Comparison of ENCODE assay signal across 1 fruit fly cellular context in genomic region chrX:11338973-11339867, dm6.
TF ChIP-seq lines count a peak whose summit lies in the region.

No protein-coding gene starts in this region.

TF ChIP-seq in whole organism, embryonic, 481 proteins besides CTCF, POLR2A, EP300 and RAD21 (continued from another document and continues in another):
- TF ChIP-seq dimm (GFP tag; IDR thresholded peaks at IDR 0.05; lab: Robert Waterston, UW) = no peak
- no peak for TF ChIP-seq CG6765 (GFP tag; optimal IDR thresholded peaks at IDR 0.05; lab: Kevin White, UChicago)
- no peak for TF ChIP-seq CG12299 (tag; optimal IDR thresholded peaks at IDR 0.05; lab: Kevin White, UChicago)
- TF ChIP-seq slp2 (GFP tag; optimal IDR thresholded peaks at IDR 0.05; lab: Kevin White, UChicago) = peak; percentile 31
- no peak for TF ChIP-seq dmrt11E (tag; optimal IDR thresholded peaks at IDR 0.05; lab: Kevin White, UChicago)
- peak; percentile 43 for TF ChIP-seq NfI (GFP tag; optimal IDR thresholded peaks at IDR 0.05; lab: Kevin White, UChicago)
- TF ChIP-seq CG12391 (tag; optimal IDR thresholded peaks at IDR 0.05; lab: Kevin White, UChicago) = peak; percentile 63
- peak; percentile 14 for TF ChIP-seq exex (tag; optimal IDR thresholded peaks at IDR 0.05; lab: Kevin White, UChicago)
- TF ChIP-seq tio (GFP tag; optimal IDR thresholded peaks at IDR 0.05; lab: Kevin White, UChicago) = peak; percentile 4
- no peak for TF ChIP-seq Taf1 (GFP tag; IDR thresholded peaks at IDR 0.05; lab: Robert Waterston, UW)
- TF ChIP-seq eve (GFP tag; optimal IDR thresholded peaks at IDR 0.05; lab: Kevin White, UChicago) = no peak
- TF ChIP-seq pum (GFP tag; optimal IDR thresholded peaks at IDR 0.05; lab: Kevin White, UChicago) = peak; percentile 41
- TF ChIP-seq fd96Cb (tag; optimal IDR thresholded peaks at IDR 0.05; lab: Kevin White, UChicago) = no peak
- TF ChIP-seq eyg (GFP tag; optimal IDR thresholded peaks at IDR 0.05; lab: Kevin White, UChicago) = no peak
- peak; percentile 29; the same call in 1 of the 3 replicates for TF ChIP-seq Dbx (GFP tag; IDR thresholded peaks at IDR 0.05; lab: Robert Waterston, UW)
- no peak for TF ChIP-seq jing (GFP tag; optimal IDR thresholded peaks at IDR 0.05; lab: Kevin White, UChicago)
- TF ChIP-seq CG10959 (GFP tag; IDR thresholded peaks at IDR 0.05; lab: Robert Waterston, UW) = no peak
- 0 out of 2 replicates have a peak, but pooled peaks have one; percentile 39 for TF ChIP-seq CG7372 (GFP tag; IDR thresholded peaks at IDR 0.05; lab: Robert Waterston, UW)
- TF ChIP-seq CG4707 (GFP tag; optimal IDR thresholded peaks at IDR 0.05; lab: Kevin White, UChicago) = no peak
- no peak for TF ChIP-seq Ada2b (GFP tag; IDR thresholded peaks at IDR 0.05; lab: Robert Waterston, UW)
- TF ChIP-seq zfh1 (GFP tag; IDR thresholded peaks at IDR 0.05; lab: Robert Waterston, UW) = 0 out of 3 replicates have a peak, but pooled peaks have one; percentile 21
- peak; percentile 52 for TF ChIP-seq Dip3 (GFP tag; optimal IDR thresholded peaks at IDR 0.05; lab: Kevin White, UChicago)
- TF ChIP-seq CG2129 (GFP tag; IDR thresholded peaks at IDR 0.05; lab: Robert Waterston, UW; ENCODE audit: partially characterized antibody) = peak; percentile 61
- TF ChIP-seq CG17912 (GFP tag; optimal IDR thresholded peaks at IDR 0.05; lab: Kevin White, UChicago) = no peak
- TF ChIP-seq CG18619 (GFP tag; optimal IDR thresholded peaks at IDR 0.05; lab: Kevin White, UChicago) = no peak
- peak; percentile 59 for TF ChIP-seq CG7786 (GFP tag; optimal IDR thresholded peaks at IDR 0.05; lab: Kevin White, UChicago)
- TF ChIP-seq CG2712 (tag; optimal IDR thresholded peaks at IDR 0.05; lab: Kevin White, UChicago) = peak; percentile 25
- peak; percentile 53 for TF ChIP-seq CG32532 (GFP tag; IDR thresholded peaks at IDR 0.05; lab: Robert Waterston, UW)
- no peak for TF ChIP-seq CG18011 (GFP tag; optimal IDR thresholded peaks at IDR 0.05; lab: Kevin White, UChicago)
- TF ChIP-seq CG33557 (GFP tag; optimal IDR thresholded peaks at IDR 0.05; lab: Kevin White, UChicago) = no peak
- peak in 1 of 3 experiments; percentile 12 for TF ChIP-seq Stat92E (GFP tag; optimal IDR thresholded peaks at IDR 0.05; lab: Kevin White, UChicago)
- TF ChIP-seq Pdp1 (GFP tag; optimal IDR thresholded peaks at IDR 0.05; lab: Kevin White, UChicago) = peak; percentile 58 to 65
- no peak for TF ChIP-seq CkIIα-i1 (GFP tag; IDR thresholded peaks at IDR 0.05; lab: Robert Waterston, UW)
- TF ChIP-seq mld (GFP tag; IDR thresholded peaks at IDR 0.05; lab: Robert Waterston, UW; ENCODE audit: partially characterized antibody) = peak; percentile 70; the same call in 1 of the 3 replicates
- TF ChIP-seq Drgx (GFP tag; IDR thresholded peaks at IDR 0.05; lab: Robert Waterston, UW) = no peak
- TF ChIP-seq CG5953 (GFP tag; IDR thresholded peaks at IDR 0.05; lab: Robert Waterston, UW) = no peak
- 0 out of 3 replicates have a peak, but pooled peaks have one; percentile 54 for TF ChIP-seq CG11456 (GFP tag; IDR thresholded peaks at IDR 0.05; lab: Robert Waterston, UW)
- TF ChIP-seq Dp (GFP tag; optimal IDR thresholded peaks at IDR 0.05; lab: Kevin White, UChicago) = peak; percentile 64
- peak; percentile 65 for TF ChIP-seq B-H2 (GFP tag; optimal IDR thresholded peaks at IDR 0.05; lab: Kevin White, UChicago)
- no peak for TF ChIP-seq CG15479 (GFP tag; optimal IDR thresholded peaks at IDR 0.05; lab: Kevin White, UChicago)
- TF ChIP-seq sob (GFP tag; IDR thresholded peaks at IDR 0.05; lab: Robert Waterston, UW) = 0 out of 2 replicates have a peak, but pooled peaks have one; percentile 16
- TF ChIP-seq chn (GFP tag; optimal IDR thresholded peaks at IDR 0.05; lab: Kevin White, UChicago) = peak; percentile 71
- peak; percentile 58 for TF ChIP-seq CG13624 (GFP tag; optimal IDR thresholded peaks at IDR 0.05; lab: Kevin White, UChicago)
- TF ChIP-seq CG10209 (GFP tag; optimal IDR thresholded peaks at IDR 0.05; lab: Kevin White, UChicago) = no peak
- no peak for TF ChIP-seq Usf (GFP tag; optimal IDR thresholded peaks at IDR 0.05; lab: Kevin White, UChicago)
- peak; percentile 35 for TF ChIP-seq abd-A (tag; optimal IDR thresholded peaks at IDR 0.05; lab: Kevin White, UChicago)
- peak; percentile 14 for TF ChIP-seq CG17385 (GFP tag; optimal IDR thresholded peaks at IDR 0.05; lab: Kevin White, UChicago)
- peak; percentile 87 for TF ChIP-seq Dref (GFP tag; IDR thresholded peaks at IDR 0.05; lab: Robert Waterston, UW)
- peak; percentile 75 for TF ChIP-seq CG2120 (GFP tag; optimal IDR thresholded peaks at IDR 0.05; lab: Kevin White, UChicago)
- TF ChIP-seq CG6272 (GFP tag; IDR thresholded peaks at IDR 0.05; lab: Robert Waterston, UW) = peak; percentile 70
- TF ChIP-seq CG15011 (GFP tag; optimal IDR thresholded peaks at IDR 0.05; lab: Kevin White, UChicago) = no peak
- TF ChIP-seq Doc2 (GFP tag; IDR thresholded peaks at IDR 0.05; lab: Robert Waterston, UW) = no peak
- peak; percentile 65 for TF ChIP-seq CG10543 (GFP tag; optimal IDR thresholded peaks at IDR 0.05; lab: Kevin White, UChicago)
- peak; percentile 16 for TF ChIP-seq bcd (GFP tag; optimal IDR thresholded peaks at IDR 0.05; lab: Kevin White, UChicago)
- TF ChIP-seq CG18599 (GFP tag; optimal IDR thresholded peaks at IDR 0.05; lab: Kevin White, UChicago) = peak; percentile 12
- peak in 1 of 2 experiments; percentile 72 for TF ChIP-seq Trl (optimal IDR thresholded peaks at IDR 0.05; lab: Kevin White, UChicago)
- TF ChIP-seq Trl (GFP tag; optimal IDR thresholded peaks at IDR 0.05; lab: Kevin White, UChicago) = peak; percentile 42
- peak; percentile 45 for TF ChIP-seq shn (GFP tag; optimal IDR thresholded peaks at IDR 0.05; lab: Kevin White, UChicago)
- no peak for TF ChIP-seq Lim3 (GFP tag; IDR thresholded peaks at IDR 0.05; lab: Robert Waterston, UW)
- peak; percentile 76 for TF ChIP-seq CG14710 (tag; optimal IDR thresholded peaks at IDR 0.05; lab: Kevin White, UChicago)
- TF ChIP-seq ranshi (GFP tag; IDR thresholded peaks at IDR 0.05; lab: Robert Waterston, UW) = no peak
- TF ChIP-seq E2f1 (GFP tag; IDR thresholded peaks at IDR 0.05; lab: Robert Waterston, UW) = no peak
- no peak for TF ChIP-seq schlank (tag; optimal IDR thresholded peaks at IDR 0.05; lab: Kevin White, UChicago)
- TF ChIP-seq insv (GFP tag; optimal IDR thresholded peaks at IDR 0.05; lab: Kevin White, UChicago) = peak; percentile 84 to 98
- TF ChIP-seq Hmr (GFP tag; optimal IDR thresholded peaks at IDR 0.05; lab: Kevin White, UChicago) = peak; percentile 55
- peak; percentile 91 for TF ChIP-seq amos (GFP tag; IDR thresholded peaks at IDR 0.05; lab: Robert Waterston, UW; ENCODE audit: partially characterized antibody)
- peak; percentile 91 for TF ChIP-seq vnd (GFP tag; IDR thresholded peaks at IDR 0.05; lab: Robert Waterston, UW; ENCODE audit: partially characterized antibody)
- peak; percentile 23 for TF ChIP-seq da (GFP tag; optimal IDR thresholded peaks at IDR 0.05; lab: Kevin White, UChicago)
- peak; percentile 73 for TF ChIP-seq nerfin-2 (GFP tag; IDR thresholded peaks at IDR 0.05; lab: Robert Waterston, UW; ENCODE audit: partially characterized antibody)
- no peak for TF ChIP-seq Mrtf (GFP tag; IDR thresholded peaks at IDR 0.05; lab: Robert Waterston, UW)
- peak; percentile 9 for TF ChIP-seq NC2β (GFP tag; optimal IDR thresholded peaks at IDR 0.05; lab: Kevin White, UChicago)
- peak; percentile 48 for TF ChIP-seq CG11504 (tag; optimal IDR thresholded peaks at IDR 0.05; lab: Kevin White, UChicago)
- peak; percentile 56 for TF ChIP-seq sug (tag; optimal IDR thresholded peaks at IDR 0.05; lab: Kevin White, UChicago)
- 0 out of 2 replicates have a peak, but pooled peaks have one; percentile 10 for TF ChIP-seq HLH3B (GFP tag; IDR thresholded peaks at IDR 0.05; lab: Robert Waterston, UW)
- TF ChIP-seq bigmax (GFP tag; optimal IDR thresholded peaks at IDR 0.05; lab: Kevin White, UChicago) = no peak
- TF ChIP-seq dpn (GFP tag; optimal IDR thresholded peaks at IDR 0.05; lab: Kevin White, UChicago) = peak; percentile 66 to 70
- TF ChIP-seq YL-1 (GFP tag; optimal IDR thresholded peaks at IDR 0.05; lab: Kevin White, UChicago) = peak; percentile 46
- peak; percentile 55 for TF ChIP-seq Atf-2 (GFP tag; optimal IDR thresholded peaks at IDR 0.05; lab: Kevin White, UChicago)
- peak; percentile 62 for TF ChIP-seq CoRest (tag; optimal IDR thresholded peaks at IDR 0.05; lab: Kevin White, UChicago)
- TF ChIP-seq CG9932 (GFP tag; IDR thresholded peaks at IDR 0.05; lab: Robert Waterston, UW) = peak; percentile 78
- peak; percentile 48 for TF ChIP-seq tx (GFP tag; optimal IDR thresholded peaks at IDR 0.05; lab: Kevin White, UChicago)
- no peak for TF ChIP-seq tll (GFP tag; optimal IDR thresholded peaks at IDR 0.05; lab: Kevin White, UChicago)
- TF ChIP-seq CG31224 (GFP tag; IDR thresholded peaks at IDR 0.05; lab: Robert Waterston, UW) = no peak
- peak; percentile 53 for TF ChIP-seq ind (GFP tag; optimal IDR thresholded peaks at IDR 0.05; lab: Kevin White, UChicago)
- no peak; the same call in 1 of the 2 replicates for TF ChIP-seq Adf1 (GFP tag; IDR thresholded peaks at IDR 0.05; lab: Robert Waterston, UW)
- no peak for TF ChIP-seq Oli (tag; optimal IDR thresholded peaks at IDR 0.05; lab: Kevin White, UChicago)
- peak; percentile 54 for TF ChIP-seq stwl (tag; optimal IDR thresholded peaks at IDR 0.05; lab: Kevin White, UChicago)
- TF ChIP-seq tup (GFP tag; optimal IDR thresholded peaks at IDR 0.05; lab: Kevin White, UChicago) = no peak
- no peak for TF ChIP-seq CG3407 (GFP tag; optimal IDR thresholded peaks at IDR 0.05; lab: Kevin White, UChicago)
- 0 out of 2 replicates have a peak, but pooled peaks have one; percentile 2 for TF ChIP-seq Rx (GFP tag; IDR thresholded peaks at IDR 0.05; lab: Robert Waterston, UW)
- TF ChIP-seq Dip2 (GFP tag; IDR thresholded peaks at IDR 0.05; lab: Robert Waterston, UW) = no peak
- TF ChIP-seq gsb-n (tag; optimal IDR thresholded peaks at IDR 0.05; lab: Kevin White, UChicago) = no peak
- peak; percentile 35; the same call in 1 of the 2 replicates for TF ChIP-seq lmd (GFP tag; IDR thresholded peaks at IDR 0.05; lab: Robert Waterston, UW)
- TF ChIP-seq Abd-B (GFP tag; optimal IDR thresholded peaks at IDR 0.05; lab: Kevin White, UChicago) = peak; percentile 53
- TF ChIP-seq NK7.1 (GFP tag; optimal IDR thresholded peaks at IDR 0.05; lab: Kevin White, UChicago) = peak; percentile 24
- TF ChIP-seq Sox100B (GFP tag; optimal IDR thresholded peaks at IDR 0.05; lab: Kevin White, UChicago) = no peak
- no peak for TF ChIP-seq CG4854 (GFP tag; optimal IDR thresholded peaks at IDR 0.05; lab: Kevin White, UChicago)
- no peak for TF ChIP-seq lov (optimal IDR thresholded peaks at IDR 0.05; lab: Kevin White, UChicago)
- 0 out of 3 replicates have a peak, but pooled peaks have one; percentile 29 for TF ChIP-seq lov (GFP tag; IDR thresholded peaks at IDR 0.05; lab: Robert Waterston, UW)
- peak; percentile 85 for TF ChIP-seq HmgD (GFP tag; optimal IDR thresholded peaks at IDR 0.05; lab: Kevin White, UChicago)
- TF ChIP-seq CG15696 (tag; optimal IDR thresholded peaks at IDR 0.05; lab: Kevin White, UChicago) = peak; percentile 17
- TF ChIP-seq cg (GFP tag; optimal IDR thresholded peaks at IDR 0.05; lab: Kevin White, UChicago) = peak; percentile 93
- TF ChIP-seq Elba2 (GFP tag; optimal IDR thresholded peaks at IDR 0.05; lab: Kevin White, UChicago) = peak; percentile 97
- no peak for TF ChIP-seq peb (GFP tag; IDR thresholded peaks at IDR 0.05; lab: Robert Waterston, UW)
- TF ChIP-seq Sox102F (GFP tag; optimal IDR thresholded peaks at IDR 0.05; lab: Kevin White, UChicago) = peak; percentile 18
- TF ChIP-seq PHDP (tag; optimal IDR thresholded peaks at IDR 0.05; lab: Kevin White, UChicago) = no peak
- no peak for TF ChIP-seq H2.0 (GFP tag; IDR thresholded peaks at IDR 0.05; lab: Robert Waterston, UW)
- TF ChIP-seq CG8290 (GFP tag; optimal IDR thresholded peaks at IDR 0.05; lab: Kevin White, UChicago) = peak; percentile 22
- TF ChIP-seq CG8290 (tag; optimal IDR thresholded peaks at IDR 0.05; lab: Kevin White, UChicago) = peak in 1 of 2 experiments; percentile 79
- TF ChIP-seq maf-S (GFP tag; optimal IDR thresholded peaks at IDR 0.05; lab: Kevin White, UChicago) = peak; percentile 33
- peak; percentile 55; the same call in 1 of the 3 replicates for TF ChIP-seq CG11560 (tag; IDR thresholded peaks at IDR 0.05; lab: Robert Waterston, UW)
- no peak for TF ChIP-seq CG14667 (GFP tag; IDR thresholded peaks at IDR 0.05; lab: Robert Waterston, UW)
- no peak for TF ChIP-seq CG15073 (GFP tag; optimal IDR thresholded peaks at IDR 0.05; lab: Kevin White, UChicago)
- peak in 1 of 2 experiments; percentile 31 for TF ChIP-seq chif (GFP tag; optimal IDR thresholded peaks at IDR 0.05; lab: Kevin White, UChicago)
- peak; percentile 52 for TF ChIP-seq Atf3 (GFP tag; optimal IDR thresholded peaks at IDR 0.05; lab: Kevin White, UChicago)
- peak; percentile 23 for TF ChIP-seq CG7839 (tag; optimal IDR thresholded peaks at IDR 0.05; lab: Kevin White, UChicago)
- no peak for TF ChIP-seq dati (GFP tag; IDR thresholded peaks at IDR 0.05; lab: Robert Waterston, UW)
- peak; percentile 17 for TF ChIP-seq CG2875 (GFP tag; optimal IDR thresholded peaks at IDR 0.05; lab: Kevin White, UChicago)
- TF ChIP-seq TFAM (GFP tag; optimal IDR thresholded peaks at IDR 0.05; lab: Kevin White, UChicago) = no peak
- no peak for TF ChIP-seq CG5245 (GFP tag; optimal IDR thresholded peaks at IDR 0.05; lab: Kevin White, UChicago)
- TF ChIP-seq CG34376 (GFP tag; optimal IDR thresholded peaks at IDR 0.05; lab: Kevin White, UChicago) = no peak
- no peak for TF ChIP-seq CG7357 (GFP tag; IDR thresholded peaks at IDR 0.05; lab: Robert Waterston, UW)
- TF ChIP-seq tin (GFP tag; optimal IDR thresholded peaks at IDR 0.05; lab: Kevin White, UChicago) = peak; percentile 47
- no peak for TF ChIP-seq sim (GFP tag; IDR thresholded peaks at IDR 0.05; lab: Robert Waterston, UW)
- TF ChIP-seq CG9817 (tag; optimal IDR thresholded peaks at IDR 0.05; lab: Kevin White, UChicago) = peak; percentile 52
- TF ChIP-seq repo (GFP tag; optimal IDR thresholded peaks at IDR 0.05; lab: Kevin White, UChicago) = no peak
- no peak for TF ChIP-seq Oaz (GFP tag; IDR thresholded peaks at IDR 0.05; lab: Robert Waterston, UW)
- TF ChIP-seq lab (GFP tag; optimal IDR thresholded peaks at IDR 0.05; lab: Kevin White, UChicago) = peak; percentile 12
- TF ChIP-seq CG12942 (GFP tag; optimal IDR thresholded peaks at IDR 0.05; lab: Kevin White, UChicago) = peak; percentile 44
- TF ChIP-seq chm (GFP tag; IDR thresholded peaks at IDR 0.05; lab: Robert Waterston, UW) = no peak
- TF ChIP-seq CG10147 (GFP tag; optimal IDR thresholded peaks at IDR 0.05; lab: Kevin White, UChicago) = peak; percentile 41
- no peak for TF ChIP-seq CG8359 (GFP tag; optimal IDR thresholded peaks at IDR 0.05; lab: Kevin White, UChicago; ENCODE audit: borderline replicate concordance)
